Fruit fly (Drosophila melanogaster) whole organism, prepupa: ENCODE results near the gene ghi.

Experiments used
- CG10631 ChIP-seq: fragments of 200-800 bp; sonication (Bioruptor generic); optimal IDR thresholded peaks from 2 replicates; lab custom pipeline; 2016; ENCODE audit warnings: missing biosample characterization, missing genetic modification characterization
- CG10669 ChIP-seq: fragments of 200-800 bp; sonication (Bioruptor generic); optimal IDR thresholded peaks from 3 replicates; lab custom pipeline; 2018; ENCODE audit warnings: missing biosample characterization, mild to moderate bottlenecking, missing genetic modification characterization, moderate library complexity
- CG11762 ChIP-seq: fragments of 200-800 bp; sonication (Bioruptor generic); optimal IDR thresholded peaks from 3 replicates; lab custom pipeline; 2016; ENCODE audit warnings: missing biosample characterization, missing genetic modification characterization; ENCODE audit not compliant: insufficient read depth
- CG11902 ChIP-seq: fragments of 200-800 bp; sonication (Bioruptor generic); optimal IDR thresholded peaks from 3 replicates; lab custom pipeline; 2016; ENCODE audit warnings: missing biosample characterization, missing genetic modification characterization
- CG15336 ChIP-seq: fragments of 200-800 bp; sonication (Bioruptor generic); IDR thresholded peaks from 2 replicates; pipeline ENCODE4 v1.3.6; 2022; ENCODE audit warnings: missing biosample characterization, missing genetic modification characterization
- CG3032 ChIP-seq: fragments of 200-800 bp; optimal IDR thresholded peaks from 2 replicates; lab custom pipeline; 2019; ENCODE audit warnings: missing biosample characterization, mild to moderate bottlenecking, missing genetic modification characterization, moderate library complexity
- CG32006 ChIP-seq: fragments of 200-800 bp; sonication (Bioruptor generic); optimal IDR thresholded peaks from 3 replicates; lab custom pipeline; 2017; ENCODE audit warnings: missing biosample characterization, mild to moderate bottlenecking, missing genetic modification characterization
- CG34406 ChIP-seq: fragments of 200-800 bp; sonication (Bioruptor generic); optimal IDR thresholded peaks from 3 replicates; lab custom pipeline; 2016; ENCODE audit warnings: missing biosample characterization, missing genetic modification characterization
- CG3919 ChIP-seq: fragments of 200-800 bp; sonication (Bioruptor generic); optimal IDR thresholded peaks from 3 replicates; lab custom pipeline; 2016; ENCODE audit warnings: missing biosample characterization, missing genetic modification characterization
- CG4318 ChIP-seq: fragments of 200-800 bp; sonication (Bioruptor generic); optimal IDR thresholded peaks from 3 replicates; lab custom pipeline; 2017; ENCODE audit warnings: missing biosample characterization, mild to moderate bottlenecking, missing genetic modification characterization
- CG6808 ChIP-seq: fragments of 200-800 bp; sonication (Bioruptor generic); optimal IDR thresholded peaks from 3 replicates; lab custom pipeline; 2017; ENCODE audit warnings: missing biosample characterization, missing genetic modification characterization, mild to moderate bottlenecking, moderate library complexity, missing genetic modification reagents
- CG6854 ChIP-seq: fragments of 200-800 bp; sonication (Bioruptor generic); optimal IDR thresholded peaks from 2 replicates; lab custom pipeline; 2017; ENCODE audit warnings: missing biosample characterization, mild to moderate bottlenecking, missing genetic modification characterization
- CG8119 ChIP-seq: fragments of 200-800 bp; sonication (Bioruptor generic); IDR thresholded peaks from 3 replicates; pipeline ENCODE4 v1.3.6; 2022; ENCODE audit warnings: missing biosample characterization, missing genetic modification characterization
- CG8319 ChIP-seq: fragments of 200-800 bp; sonication (Bioruptor generic); optimal IDR thresholded peaks from 3 replicates; lab custom pipeline; 2016; ENCODE audit warnings: missing biosample characterization, missing genetic modification characterization
- CG8632 ChIP-seq: fragments of 200-800 bp; sonication (Bioruptor generic); optimal IDR thresholded peaks from 3 replicates; lab custom pipeline; 2016; ENCODE audit warnings: missing biosample characterization, missing genetic modification characterization
- Eip75B ChIP-seq: fragments of 200-800 bp; sonication (Bioruptor generic); optimal IDR thresholded peaks from 3 replicates; lab custom pipeline; 2016; ENCODE audit warnings: missing biosample characterization, missing genetic modification characterization
- Eip78C ChIP-seq: fragments of 200-800 bp; sonication (Bioruptor generic); peaks from one replicate; lab custom pipeline; 2016; ENCODE audit warnings: missing biosample characterization, missing genetic modification characterization
- Eip93F ChIP-seq: fragments of 200-800 bp; sonication (Bioruptor generic); optimal IDR thresholded peaks from 2 replicates; lab custom pipeline; 2016; ENCODE audit warnings: missing biosample characterization, mild to moderate bottlenecking, missing genetic modification characterization
- Ets21C ChIP-seq: fragments of 200-800 bp; sonication (Bioruptor generic); optimal IDR thresholded peaks from 3 replicates; lab custom pipeline; 2016; ENCODE audit warnings: missing biosample characterization, missing genetic modification characterization
- Ets96B ChIP-seq: fragments of 200-800 bp; optimal IDR thresholded peaks from 2 replicates; lab custom pipeline; 2019; ENCODE audit warnings: missing biosample characterization, mild to moderate bottlenecking, missing genetic modification characterization, moderate library complexity
- Gug ChIP-seq: fragments of 200-800 bp; sonication (Bioruptor generic); IDR thresholded peaks from 2 replicates; pipeline ENCODE4 v1.3.6; 2022; ENCODE audit warnings: missing biosample characterization, missing genetic modification characterization
- Hr38 ChIP-seq: sonication (Bioruptor generic); optimal IDR thresholded peaks from 2 replicates; lab custom pipeline; 2016; ENCODE audit warnings: missing biosample characterization, missing genetic modification characterization
- Hr4 ChIP-seq: fragments of 200-800 bp; sonication (Bioruptor generic); optimal IDR thresholded peaks from 3 replicates; lab custom pipeline; 2016; ENCODE audit warnings: missing biosample characterization, missing genetic modification characterization
- Lpt ChIP-seq: fragments of 200-800 bp; sonication (Bioruptor generic); optimal IDR thresholded peaks from 3 replicates; lab custom pipeline; 2016; ENCODE audit warnings: missing biosample characterization, missing genetic modification characterization
- Met ChIP-seq: fragments of 200-800 bp; sonication (Bioruptor generic); optimal IDR thresholded peaks from 3 replicates; lab custom pipeline; 2016; ENCODE audit warnings: missing biosample characterization, missing genetic modification characterization
- OdsH ChIP-seq: fragments of 200-800 bp; sonication (Bioruptor generic); optimal IDR thresholded peaks from 3 replicates; lab custom pipeline; 2016; ENCODE audit warnings: missing biosample characterization, missing genetic modification characterization
- achi ChIP-seq: fragments of 200-800 bp; sonication (Bioruptor generic); optimal IDR thresholded peaks from 3 replicates; lab custom pipeline; 2016; ENCODE audit warnings: missing biosample characterization, missing genetic modification characterization
- dsx ChIP-seq: fragments of 200-800 bp; optimal IDR thresholded peaks from 3 replicates; lab custom pipeline; 2019; ENCODE audit warnings: missing biosample characterization, mild to moderate bottlenecking, missing genetic modification characterization, moderate library complexity; ENCODE audit not compliant: poor library complexity, severe bottlenecking
- fd85E ChIP-seq: fragments of 200-800 bp; sonication (Bioruptor generic); optimal IDR thresholded peaks from 3 replicates; lab custom pipeline; 2016; ENCODE audit warnings: missing biosample characterization, missing genetic modification characterization
- fkh ChIP-seq: fragments of 200-800 bp; sonication (Bioruptor generic); optimal IDR thresholded peaks from 3 replicates; lab custom pipeline; 2017; ENCODE audit warnings: missing biosample characterization, mild to moderate bottlenecking, missing genetic modification characterization, moderate library complexity
- net ChIP-seq: fragments of 200-800 bp; sonication (Bioruptor generic); optimal IDR thresholded peaks from 3 replicates; lab custom pipeline; 2016; ENCODE audit warnings: missing biosample characterization, missing genetic modification characterization
- pdm3 ChIP-seq: fragments of 200-800 bp; sonication (Bioruptor generic); optimal IDR thresholded peaks from 3 replicates; lab custom pipeline; 2016; ENCODE audit warnings: missing biosample characterization, missing genetic modification characterization
- salr ChIP-seq, 2 experiments: fragments of 200-800 bp; sonication (Bioruptor generic); optimal IDR thresholded peaks; 3 replicates each; lab custom pipeline; 2016 to 2018; ENCODE audit warnings: missing biosample characterization in 2 of 2, missing genetic modification characterization in 2 of 2, mild to moderate bottlenecking in 1 of 2
- spab ChIP-seq: fragments of 200-800 bp; sonication (Bioruptor generic); optimal IDR thresholded peaks from 2 replicates; lab custom pipeline; 2017; ENCODE audit warnings: missing biosample characterization, mild to moderate bottlenecking, missing genetic modification characterization, missing genetic modification reagents
- ss ChIP-seq, 2 experiments: fragments of 200-800 bp; sonication (Bioruptor generic); optimal IDR thresholded peaks; 2 replicates in 1 of 2; 3 replicates in 1 of 2; lab custom pipeline; 2017 to 2018; ENCODE audit warnings: mild to moderate bottlenecking in 2 of 2, missing biosample characterization in 2 of 2, missing genetic modification characterization in 2 of 2, moderate library complexity in 1 of 2

Gene ghi

DNA sequence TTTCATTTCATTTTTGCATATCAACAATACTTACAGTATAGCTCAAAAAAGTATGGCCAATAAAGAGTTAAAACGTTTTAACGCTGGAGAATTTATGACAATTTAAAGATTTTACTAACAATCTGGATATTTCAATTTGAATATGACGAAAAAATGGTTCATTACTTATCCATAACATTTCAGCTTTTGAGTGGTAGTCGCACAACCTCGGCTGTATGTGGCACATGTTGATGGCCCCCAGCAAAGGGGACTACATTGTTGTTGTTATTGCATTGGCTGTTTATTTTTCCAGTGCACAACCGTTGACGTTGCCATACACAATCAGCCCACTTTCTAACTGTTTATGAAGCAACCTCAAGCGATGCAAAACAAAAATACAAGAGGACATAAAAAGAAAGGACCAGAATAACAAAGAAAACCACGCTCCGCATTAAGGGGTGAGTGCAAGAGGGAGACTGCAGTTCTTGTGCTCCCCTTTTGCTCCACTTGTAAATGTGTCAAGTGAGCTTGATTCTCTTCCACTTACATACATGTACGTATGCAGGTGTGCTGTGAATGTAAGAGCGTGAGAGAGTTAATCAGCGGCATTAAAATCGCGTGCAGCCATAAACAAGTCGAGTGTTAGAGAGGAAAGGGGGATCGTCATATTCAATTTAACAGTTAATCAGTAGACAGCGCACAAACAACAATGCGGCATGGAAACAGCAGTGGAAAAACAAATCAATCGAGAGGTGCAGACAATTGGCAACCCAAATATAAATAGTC is 31.4 kb upstream of the ghi start (continued):
- TF ChIP-seq net (peak; percentile 97), Ets21C (GFP tag; lab: Kevin White, UChicago) (peak; percentile 95), Ets96B (tag; lab: Kevin White, UChicago) (peak; percentile 97), Gug (peak; percentile 93), fkh (GFP tag; lab: Kevin White, UChicago) (no peak), CG8119 (peak; percentile 98), fd85E (GFP tag; lab: Kevin White, UChicago) (peak; percentile 87), CG10669 (GFP tag; lab: Kevin White, UChicago) (peak; percentile 97), CG6808 (GFP tag; lab: Kevin White, UChicago) (peak; percentile 93), CG15336 (GFP tag; lab: Robert Waterston, UW) (peak; percentile 98), CG3919 (peak; percentile 96), spab (peak; percentile 93), CG34406 (GFP tag; lab: Kevin White, UChicago) (peak; percentile 97), CG32006 (GFP tag; lab: Kevin White, UChicago) (peak; percentile 95), achi (GFP tag; lab: Kevin White, UChicago) (peak; percentile 96), CG8319 (GFP tag; lab: Kevin White, UChicago) (peak; percentile 97), Eip93F (GFP tag; lab: Kevin White, UChicago) (peak; percentile 88), OdsH (GFP tag; lab: Kevin White, UChicago) (peak; percentile 95), Hr4 (GFP tag; lab: Kevin White, UChicago) (peak; percentile 95), CG4318 (GFP tag; lab: Kevin White, UChicago) (peak; percentile 88), CG11762 (GFP tag; lab: Kevin White, UChicago) (peak; percentile 95)

DNA sequence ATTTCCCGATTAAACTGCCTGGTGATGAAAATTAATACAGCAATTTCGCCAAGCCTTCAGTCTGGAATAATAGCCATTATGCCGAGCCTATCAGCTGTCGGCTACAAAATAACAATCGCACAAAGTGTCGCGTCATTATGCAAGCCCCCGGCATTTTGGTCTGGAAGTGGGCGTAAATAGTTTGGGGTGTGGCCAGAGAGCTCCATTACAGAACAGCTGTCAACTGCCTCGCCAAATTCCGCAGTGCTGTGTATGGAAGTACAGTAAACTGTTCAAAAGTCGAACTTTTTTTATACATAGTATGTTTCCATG is 30.9 kb upstream of the ghi start:
- no peak for TF ChIP-seq Eip93F (GFP tag; lab: Kevin White, UChicago)
- no peak for TF ChIP-seq spab
- no peak for TF ChIP-seq CG3032
- no peak for TF ChIP-seq Eip78C (GFP tag; lab: Kevin White, UChicago)
- TF ChIP-seq CG11902, result no peak
- TF ChIP-seq CG6854, result no peak
- no peak for TF ChIP-seq Hr38 (GFP tag; lab: Kevin White, UChicago)
- no peak for TF ChIP-seq Eip75B (GFP tag; lab: Kevin White, UChicago)
- no peak for TF ChIP-seq salr (GFP tag; optimal IDR thresholded peaks at IDR 0.05; lab: Kevin White, UChicago)
- TF ChIP-seq Lpt, result no peak
- TF ChIP-seq CG11762 (GFP tag; lab: Kevin White, UChicago), result no peak
- TF ChIP-seq Hr4 (GFP tag; lab: Kevin White, UChicago), result no peak
- no peak for TF ChIP-seq Gug
- TF ChIP-seq Met (GFP tag; lab: Kevin White, UChicago), result no peak
- no peak for TF ChIP-seq CG8632 (GFP tag; lab: Kevin White, UChicago)
- no peak for TF ChIP-seq pdm3 (GFP tag; lab: Kevin White, UChicago)
- TF ChIP-seq net, result no peak
- TF ChIP-seq OdsH (GFP tag; lab: Kevin White, UChicago), result no peak
- no peak for TF ChIP-seq Ets21C (GFP tag; lab: Kevin White, UChicago)

DNA sequence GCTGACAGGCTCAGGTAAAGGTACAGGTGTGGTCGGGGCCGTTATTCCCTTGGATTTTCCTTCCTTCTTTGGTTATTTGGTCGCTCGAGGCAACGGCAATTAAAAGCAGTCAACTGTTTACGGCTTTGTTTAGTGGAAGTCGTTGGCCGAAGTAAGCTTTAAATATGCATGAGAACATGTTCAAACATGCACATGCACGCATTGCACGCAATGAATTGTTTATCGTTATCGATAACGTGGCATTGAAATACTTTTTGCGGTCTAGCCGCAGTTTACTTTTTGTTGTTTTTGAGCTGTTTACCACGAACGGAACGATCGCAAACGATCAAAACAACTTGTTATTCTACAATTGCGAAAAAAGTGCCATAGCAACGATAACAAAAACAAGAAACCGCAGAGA is 30.1 kb upstream of the ghi start:
- TF ChIP-seq Eip93F (GFP tag; lab: Kevin White, UChicago) (no peak), ss (GFP tag; optimal IDR thresholded peaks at IDR 0.05; lab: Kevin White, UChicago) (peak in 1 of 2 experiments; percentile 52), Met (GFP tag; lab: Kevin White, UChicago) (no peak), dsx (GFP tag; lab: Kevin White, UChicago) (no peak), spab (no peak), CG10631 (no peak), Gug (no peak)
